Fruit fly (Drosophila melanogaster): ENCODE results near the gene CG33630.

dm6 chr3R:10093252-10094030 is 31.0 kb downstream of the CG33630 start:
- no peak for TF ChIP-seq h (optimal IDR thresholded peaks at IDR 0.05)
- no peak for TF ChIP-seq Sin3A (optimal IDR thresholded peaks at IDR 0.05)
- TF ChIP-seq psq (optimal IDR thresholded peaks at IDR 0.05): no peak
- no peak for TF ChIP-seq insv (optimal IDR thresholded peaks at IDR 0.05)
- TF ChIP-seq ttk (optimal IDR thresholded peaks at IDR 0.05): no peak
